Worm (Caenorhabditis elegans) whole organism, L1 larva: ENCODE data around the gene nas-4.

Experiments
- C16A3.4 ChIP-seq: fragments of 150-350 bp; optimal IDR thresholded peaks from 2 replicates; lab custom pipeline; 2014; ENCODE audit warnings: missing biosample characterization, missing genetic modification characterization
- ama-1 ChIP-seq: fragments of 150-350 bp; optimal IDR thresholded peaks from 2 replicates; lab custom pipeline; 2014
- ces-1 ChIP-seq: fragments of 150-350 bp; optimal IDR thresholded peaks from 2 replicates; lab custom pipeline; 2014; ENCODE audit warnings: missing biosample characterization, missing genetic modification reagents, missing genetic modification characterization
- fkh-8 ChIP-seq: sonication (generic microtip); optimal IDR thresholded peaks from 2 replicates; lab custom pipeline; 2016; ENCODE audit warnings: mild to moderate bottlenecking, missing genetic modification characterization, missing compliant biosample characterization
- fos-1 ChIP-seq: fragments of 150-350 bp; optimal IDR thresholded peaks from 2 replicates; lab custom pipeline; 2014; ENCODE audit warnings: missing biosample characterization, missing genetic modification characterization
- lin-39 ChIP-seq: fragments of 150-350 bp; optimal IDR thresholded peaks from 2 replicates; lab custom pipeline; 2014; ENCODE audit warnings: missing biosample characterization, missing genetic modification reagents, missing genetic modification characterization
- nhr-12 ChIP-seq: sonication (generic microtip); optimal IDR thresholded peaks from 2 replicates; lab custom pipeline; 2017; ENCODE audit warnings: missing biosample characterization, missing genetic modification characterization
- nhr-237 ChIP-seq: fragments of 150-350 bp; optimal IDR thresholded peaks from 2 replicates; lab custom pipeline; 2014; ENCODE audit warnings: missing biosample characterization, missing genetic modification characterization
- nhr-28 ChIP-seq: fragments of 150-350 bp; optimal IDR thresholded peaks from 2 replicates; lab custom pipeline; 2014; ENCODE audit warnings: missing biosample characterization, missing genetic modification characterization
- pag-3 ChIP-seq: sonication (generic microtip); optimal IDR thresholded peaks from 2 replicates; lab custom pipeline; 2017; ENCODE audit warnings: missing genetic modification characterization, mild to moderate bottlenecking, missing compliant biosample characterization, antibody characterized with exemption, borderline replicate concordance; ENCODE audit not compliant: insufficient read depth
- ztf-11 ChIP-seq, 2 experiments: sonication (generic microtip); optimal IDR thresholded peaks; 2 replicates each; lab custom pipeline; 2016 to 2017; ENCODE audit warnings: missing genetic modification characterization in 2 of 2, missing biosample characterization in 1 of 2, missing compliant biosample characterization in 1 of 2

DNA sequence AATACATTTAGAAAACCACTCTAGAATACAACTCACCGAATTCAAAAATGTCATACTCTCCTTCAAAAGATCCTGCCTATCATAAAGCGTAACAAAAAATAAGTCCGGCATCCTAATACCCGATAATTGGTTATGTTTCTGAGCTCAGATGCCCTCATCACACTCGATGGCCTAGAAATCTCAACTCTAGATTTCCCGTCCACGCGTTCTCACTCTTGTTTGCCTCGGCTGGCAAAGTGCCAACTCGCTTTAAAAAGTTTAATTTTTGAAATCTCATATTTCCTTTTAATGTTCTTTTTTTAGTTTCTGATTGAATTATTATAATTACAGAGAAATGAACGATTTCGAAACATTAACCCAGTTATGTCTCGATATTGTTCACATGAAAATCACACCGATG is 47.7 kb downstream of the nas-4 start, which contains the start of the genes C56G2.15 and thoc-2:
- TF ChIP-seq ama-1 (lab: Kevin White, UChicago) (no peak), pag-3 (no peak), fkh-8 (tag; lab: Kevin White, UChicago) (no peak), ces-1 (no peak), nhr-28 (no peak), C16A3.4 (tag; lab: Kevin White, UChicago) (no peak), nhr-12 (no peak), nhr-237 (tag; lab: Kevin White, UChicago) (no peak), lin-39 (tag; lab: Kevin White, UChicago) (no peak), fos-1 (tag; lab: Kevin White, UChicago) (no peak), ztf-11 (tag; optimal IDR thresholded peaks at IDR 0.05; lab: Kevin White, UChicago) (no peak)
